Fruit fly (Drosophila melanogaster): ENCODE results near the gene Mat89Ba.

Mat89Ba gene

dm6 chr3R:16280003-16280998 is 8.1 kb upstream of the Mat89Ba start:
- TF ChIP-seq h (GFP tag; optimal IDR thresholded peaks at IDR 0.05) (peak; percentile 100), dmrt93B (GFP tag; optimal IDR thresholded peaks at IDR 0.05) (peak; percentile 99), Hr83 (GFP tag; optimal IDR thresholded peaks at IDR 0.05; ENCODE audit: poor library complexity, severe bottlenecking) (peak; percentile 61), br (GFP tag; optimal IDR thresholded peaks at IDR 0.05) (peak; percentile 100), N (GFP tag; optimal IDR thresholded peaks at IDR 0.05) (no peak), Mio (GFP tag; optimal IDR thresholded peaks at IDR 0.05) (peak; percentile 94), sv (GFP tag; optimal IDR thresholded peaks at IDR 0.05) (peak; percentile 99), rgr (GFP tag; optimal IDR thresholded peaks at IDR 0.05) (peak; percentile 100), dl (GFP tag; optimal IDR thresholded peaks at IDR 0.05; ENCODE audit: insufficient read depth in 1 of 2, partially characterized antibody in 2 of 2) (peak; percentile 48 to 68), GATAd (GFP tag; optimal IDR thresholded peaks at IDR 0.05) (peak; percentile 97), Abd-B (GFP tag; optimal IDR thresholded peaks at IDR 0.05) (no peak), brk (GFP tag; optimal IDR thresholded peaks at IDR 0.05) (peak; percentile 99), Rel (GFP tag; optimal IDR thresholded peaks at IDR 0.05) (peak; percentile 96), Rel (tag; optimal IDR thresholded peaks at IDR 0.05) (peak; percentile 93), Sp1 (GFP tag; optimal IDR thresholded peaks at IDR 0.05) (peak; percentile 100), Dfd (GFP tag; optimal IDR thresholded peaks at IDR 0.05) (peak; percentile 98), pan (optimal IDR thresholded peaks at IDR 0.05) (no peak), Myc (optimal IDR thresholded peaks at IDR 0.05) (no peak), fru (GFP tag; optimal IDR thresholded peaks at IDR 0.05) (peak; percentile 99), lola (GFP tag; optimal IDR thresholded peaks at IDR 0.05) (no peak), usp (GFP tag; optimal IDR thresholded peaks at IDR 0.05) (no peak), Hnf4 (GFP tag; optimal IDR thresholded peaks at IDR 0.05) (peak; percentile 99), CG9705 (GFP tag; optimal IDR thresholded peaks at IDR 0.05) (peak; percentile 98), foxo (GFP tag; optimal IDR thresholded peaks at IDR 0.05) (peak; percentile 98 to 99), psq (GFP tag; optimal IDR thresholded peaks at IDR 0.05) (peak; percentile 100), Dif (GFP tag; optimal IDR thresholded peaks at IDR 0.05; ENCODE audit: partially characterized antibody) (peak; percentile 84), sage (GFP tag; optimal IDR thresholded peaks at IDR 0.05) (peak; percentile 98), Vsx2 (GFP tag; optimal IDR thresholded peaks at IDR 0.05; ENCODE audit: partially characterized antibody) (peak; percentile 58), Jra (GFP tag; optimal IDR thresholded peaks at IDR 0.05) (peak; percentile 99), ey (GFP tag; optimal IDR thresholded peaks at IDR 0.05) (peak; percentile 100), dsf (GFP tag; optimal IDR thresholded peaks at IDR 0.05; ENCODE audit: borderline replicate concordance) (peak; percentile 98), jim (GFP tag; optimal IDR thresholded peaks at IDR 0.05) (peak; percentile 20), tai (GFP tag; optimal IDR thresholded peaks at IDR 0.05) (peak; percentile 99), HLH106 (tag; optimal IDR thresholded peaks at IDR 0.05) (peak; percentile 99), CG32264 (GFP tag; optimal IDR thresholded peaks at IDR 0.05) (peak; percentile 99), woc (GFP tag; optimal IDR thresholded peaks at IDR 0.05) (peak; percentile 99), OdsH (GFP tag; optimal IDR thresholded peaks at IDR 0.05) (peak; percentile 100), Hr78 (GFP tag; optimal IDR thresholded peaks at IDR 0.05) (no peak), CrebA (GFP tag; optimal IDR thresholded peaks at IDR 0.05; ENCODE audit: borderline replicate concordance) (peak; percentile 95)

dm6 chr3R:16279382-16279932 is 7.2 kb upstream of the Mat89Ba start:
- TF ChIP-seq OdsH (GFP tag; optimal IDR thresholded peaks at IDR 0.05) (no peak), foxo (GFP tag; optimal IDR thresholded peaks at IDR 0.05) (no peak), ey (GFP tag; optimal IDR thresholded peaks at IDR 0.05) (no peak), Dif (GFP tag; optimal IDR thresholded peaks at IDR 0.05; ENCODE audit: partially characterized antibody) (no peak), Vsx2 (GFP tag; optimal IDR thresholded peaks at IDR 0.05; ENCODE audit: partially characterized antibody) (no peak), woc (GFP tag; optimal IDR thresholded peaks at IDR 0.05) (no peak), lola (GFP tag; optimal IDR thresholded peaks at IDR 0.05) (no peak), dmrt93B (GFP tag; optimal IDR thresholded peaks at IDR 0.05) (no peak), tai (GFP tag; optimal IDR thresholded peaks at IDR 0.05) (no peak), br (GFP tag; optimal IDR thresholded peaks at IDR 0.05) (no peak), CG32264 (GFP tag; optimal IDR thresholded peaks at IDR 0.05) (no peak), N (GFP tag; optimal IDR thresholded peaks at IDR 0.05) (no peak), HLH106 (tag; optimal IDR thresholded peaks at IDR 0.05) (no peak), Mio (GFP tag; optimal IDR thresholded peaks at IDR 0.05) (no peak), Hnf4 (GFP tag; optimal IDR thresholded peaks at IDR 0.05) (no peak), GATAd (GFP tag; optimal IDR thresholded peaks at IDR 0.05) (no peak), Dfd (GFP tag; optimal IDR thresholded peaks at IDR 0.05) (no peak), CrebA (GFP tag; optimal IDR thresholded peaks at IDR 0.05; ENCODE audit: borderline replicate concordance) (no peak)
